Worm (Caenorhabditis elegans): ENCODE results near the gene try-9.

ce11 chrII:4339882-4340281 lies 28.1 kb upstream of the try-9 start, which contains the start of gene athp-2:
- no peak for TF ChIP-seq egrh-3 (GFP tag; IDR thresholded peaks at IDR 0.05)
- TF ChIP-seq F33H1.4 (GFP tag; IDR thresholded peaks at IDR 0.05): no peak
- no peak for TF ChIP-seq dpl-1 (GFP tag; optimal IDR thresholded peaks at IDR 0.05)
- TF ChIP-seq snpc-1.1 (tag; optimal IDR thresholded peaks at IDR 0.05; ENCODE audit: insufficient read depth): no peak
- TF ChIP-seq snpc-4 (GFP tag; optimal IDR thresholded peaks at IDR 0.05): no peak
- no peak for TF ChIP-seq snpc-4 (tag; optimal IDR thresholded peaks at IDR 0.05)
- TF ChIP-seq madf-8 (GFP tag; conservative IDR thresholded peaks at IDR 0.05): no peak
- TF ChIP-seq egl-18 (GFP tag; IDR thresholded peaks at IDR 0.05): no peak
- no peak for TF ChIP-seq nhr-179 (tag; optimal IDR thresholded peaks at IDR 0.05)
- TF ChIP-seq cebp-2 (GFP tag; IDR thresholded peaks at IDR 0.05): no peak
- no peak for TF ChIP-seq F52B5.7 (tag; optimal IDR thresholded peaks at IDR 0.05)
- TF ChIP-seq tbp1 (GFP tag; optimal IDR thresholded peaks at IDR 0.05): no peak
- TF ChIP-seq ekl-4 (GFP tag; IDR thresholded peaks at IDR 0.05): no peak
- TF ChIP-seq ztf-18 (tag; optimal IDR thresholded peaks at IDR 0.05): no peak

All from whole organism, young adult.